Worm (Caenorhabditis elegans): ENCODE measurements around the gene T08G5.1.

- TF ChIP-seq lin-39 (tag; optimal IDR thresholded peaks at IDR 0.05), result no peak
- no peak for TF ChIP-seq egl-27 (tag; optimal IDR thresholded peaks at IDR 0.05)
- no peak for TF ChIP-seq nhr-12 (tag; optimal IDR thresholded peaks at IDR 0.05)
- no peak for TF ChIP-seq ztf-4 (tag; optimal IDR thresholded peaks at IDR 0.05)
- TF ChIP-seq nhr-77 (tag; optimal IDR thresholded peaks at IDR 0.05), result no peak
- TF ChIP-seq nhr-11 (tag; optimal IDR thresholded peaks at IDR 0.05), result no peak
- no peak for TF ChIP-seq unc-62 (GFP tag; optimal IDR thresholded peaks at IDR 0.05)
- TF ChIP-seq unc-55 (GFP tag; optimal IDR thresholded peaks at IDR 0.05), result peak; percentile 85
Observed at ce11 chrV:14006819-14007218, 11.7 kb upstream of the T08G5.1 start.
